Worm (Caenorhabditis elegans) whole organism, L4 larva: Measurements from ENCODE around the gene Y65A5A.1.

Experiments
- lin-13 ChIP-seq: fragments of 150-350 bp; optimal IDR thresholded peaks from 2 replicates; lab custom pipeline; 2014; ENCODE audit warnings: missing biosample characterization, missing genetic modification reagents, missing genetic modification characterization
- mep-1 ChIP-seq: fragments of 150-350 bp; sonication (generic microtip); optimal IDR thresholded peaks from 3 replicates; lab custom pipeline; 2014; ENCODE audit warnings: missing biosample characterization, missing genetic modification characterization
- nhr-11 ChIP-seq: fragments of 150-350 bp; optimal IDR thresholded peaks from 2 replicates; lab custom pipeline; 2014; ENCODE audit warnings: missing biosample characterization, missing genetic modification characterization
- unc-39 ChIP-seq: sonication (generic microtip); optimal IDR thresholded peaks from 2 replicates; lab custom pipeline; 2017; ENCODE audit warnings: missing biosample characterization, missing genetic modification characterization

- TF ChIP-seq unc-39 (tag; lab: Kevin White, UChicago), result no peak
- peak; percentile 61 for TF ChIP-seq lin-13 (GFP tag; lab: Kevin White, UChicago)
- no peak for TF ChIP-seq nhr-11 (tag; lab: Kevin White, UChicago)
- peak; percentile 50 for TF ChIP-seq mep-1
These were observed 1.6 kb downstream of the Y65A5A.1 start for ce11 chrIV:16397845-16398607.
